Fruit fly (Drosophila melanogaster) whole organism, embryonic: ENCODE measurements around the gene yrt.

Experiments used
- Atf3 ChIP-seq: fragments of 200-800 bp; sonication (Bioruptor generic); optimal IDR thresholded peaks from 3 replicates; lab custom pipeline; 2016; ENCODE audit warnings: missing biosample characterization, missing genetic modification characterization
- Bdp1 ChIP-seq: fragments of 200-800 bp; sonication (Bioruptor generic); optimal IDR thresholded peaks from 3 replicates; lab custom pipeline; 2016; ENCODE audit warnings: missing biosample characterization, missing genetic modification characterization
- CG10267 ChIP-seq: fragments of 200-800 bp; sonication (Bioruptor generic); optimal IDR thresholded peaks from 2 replicates; lab custom pipeline; 2018; ENCODE audit warnings: missing biosample characterization, mild to moderate bottlenecking, missing genetic modification characterization, moderate library complexity
- CG12942 ChIP-seq: fragments of 200-800 bp; sonication (Bioruptor generic); optimal IDR thresholded peaks from 3 replicates; lab custom pipeline; 2016; ENCODE audit warnings: missing biosample characterization, missing genetic modification characterization
- CG16863 ChIP-seq: fragments of 200-800 bp; sonication (Bioruptor generic); optimal IDR thresholded peaks from 3 replicates; lab custom pipeline; 2016; ENCODE audit warnings: missing biosample characterization, missing genetic modification characterization
- CG17361 ChIP-seq: fragments of 200-800 bp; sonication (Bioruptor generic); IDR thresholded peaks from 3 replicates; pipeline ENCODE4 v1.3.6; 2022; ENCODE audit warnings: missing biosample characterization, missing genetic modification characterization
- CG18262 ChIP-seq: fragments of 200-800 bp; optimal IDR thresholded peaks from 3 replicates; lab custom pipeline; 2019; ENCODE audit warnings: missing biosample characterization, mild to moderate bottlenecking, missing genetic modification characterization, moderate library complexity
- CG30431 ChIP-seq: fragments of 200-800 bp; sonication (Bioruptor generic); optimal IDR thresholded peaks from 2 replicates; lab custom pipeline; 2017; ENCODE audit warnings: missing biosample characterization, missing genetic modification characterization
- CG3065 ChIP-seq: fragments of 200-800 bp; sonication (Bioruptor generic); optimal IDR thresholded peaks from 2 replicates; lab custom pipeline; 2016; ENCODE audit warnings: missing biosample characterization, missing genetic modification characterization
- CG3281 ChIP-seq: fragments of 200-800 bp; sonication (Bioruptor generic); optimal IDR thresholded peaks from 3 replicates; lab custom pipeline; 2017; ENCODE audit warnings: missing biosample characterization, mild to moderate bottlenecking, missing genetic modification characterization
- CG34224 ChIP-seq: fragments of 200-800 bp; sonication (Bioruptor generic); IDR thresholded peaks from 3 replicates; pipeline ENCODE4 v1.3.6; 2022; ENCODE audit warnings: missing biosample characterization, missing genetic modification characterization; ENCODE audit not compliant: partially characterized antibody
- CG42726 ChIP-seq: fragments of 200-800 bp; sonication (Bioruptor generic); IDR thresholded peaks from 2 replicates; pipeline ENCODE4 v1.3.6; 2022; ENCODE audit warnings: missing biosample characterization, missing genetic modification characterization; ENCODE audit not compliant: partially characterized antibody
- CG6791 ChIP-seq: fragments of 200-800 bp; sonication (Bioruptor generic); IDR thresholded peaks from 3 replicates; pipeline ENCODE4 v1.3.6; 2022; ENCODE audit warnings: missing biosample characterization, missing genetic modification characterization; ENCODE audit not compliant: partially characterized antibody
- CG7556 ChIP-seq: fragments of 200-800 bp; sonication (Bioruptor generic); optimal IDR thresholded peaks from 2 replicates; lab custom pipeline; 2017; ENCODE audit warnings: missing biosample characterization, mild to moderate bottlenecking, missing genetic modification characterization
- CG7928 ChIP-seq: fragments of 200-800 bp; sonication (Bioruptor generic); optimal IDR thresholded peaks from 2 replicates; lab custom pipeline; 2017; ENCODE audit warnings: missing biosample characterization, mild to moderate bottlenecking, missing genetic modification characterization
- CG8765 ChIP-seq: fragments of 200-800 bp; sonication (Bioruptor generic); IDR thresholded peaks from 2 replicates; pipeline ENCODE4 v1.3.6; 2022; ENCODE audit warnings: missing biosample characterization, missing genetic modification characterization
- D ChIP-seq, 2 experiments: fragments of 200-800 bp in 1 of 2; fragments of >200 bp in 1 of 2; sonication (Bioruptor generic) in 1 of 2; optimal IDR thresholded peaks; 2 replicates in 1 of 2; 3 replicates in 1 of 2; lab custom pipeline; 2017; ENCODE audit warnings: mild to moderate bottlenecking in 1 of 2, missing biosample characterization in 1 of 2, missing genetic modification characterization in 1 of 2, missing genetic modification reagents in 1 of 2
- D19A ChIP-seq: fragments of 200-800 bp; optimal IDR thresholded peaks from 3 replicates; lab custom pipeline; 2019; ENCODE audit warnings: missing biosample characterization, mild to moderate bottlenecking, missing genetic modification characterization, moderate library complexity
- D19B ChIP-seq: fragments of 200-800 bp; sonication (Bioruptor generic); optimal IDR thresholded peaks from 2 replicates; lab custom pipeline; 2017; ENCODE audit warnings: missing biosample characterization, mild to moderate bottlenecking, missing genetic modification characterization
- Ets65A ChIP-seq: fragments of 200-800 bp; sonication (Bioruptor generic); peaks from one replicate; lab custom pipeline; 2016; ENCODE audit warnings: missing biosample characterization, missing genetic modification characterization
- Hmr ChIP-seq: fragments of 200-800 bp; sonication (Bioruptor generic); optimal IDR thresholded peaks from 3 replicates; lab custom pipeline; 2017; ENCODE audit warnings: mild to moderate bottlenecking, missing biosample characterization, missing genetic modification reagents, missing genetic modification characterization
- Hr3 ChIP-seq: fragments of 200-800 bp; sonication (Bioruptor generic); optimal IDR thresholded peaks from 3 replicates; lab custom pipeline; 2016; ENCODE audit warnings: missing biosample characterization, missing genetic modification characterization
- Hsf ChIP-seq: fragments of 200-800 bp; sonication (Bioruptor generic); optimal IDR thresholded peaks from 3 replicates; lab custom pipeline; 2016; ENCODE audit warnings: missing biosample characterization, missing genetic modification characterization
- Jarid2 ChIP-seq: fragments of 200-800 bp; sonication (Bioruptor generic); optimal IDR thresholded peaks from 3 replicates; lab custom pipeline; 2017; ENCODE audit warnings: mild to moderate bottlenecking, missing biosample characterization, missing genetic modification reagents, missing genetic modification characterization
- Lhr ChIP-seq: fragments of 200-800 bp; sonication (Bioruptor generic); optimal IDR thresholded peaks from 3 replicates; lab custom pipeline; 2017; ENCODE audit warnings: mild to moderate bottlenecking, missing biosample characterization, missing genetic modification reagents, missing genetic modification characterization
- Lim3 ChIP-seq: fragments of 200-800 bp; sonication (Bioruptor generic); IDR thresholded peaks from 2 replicates; pipeline ENCODE4 v1.3.6; 2022; ENCODE audit warnings: missing biosample characterization, missing genetic modification characterization
- Meics ChIP-seq: fragments of 200-800 bp; sonication (Bioruptor generic); optimal IDR thresholded peaks from 2 replicates; lab custom pipeline; 2017; ENCODE audit warnings: missing biosample characterization, mild to moderate bottlenecking, missing genetic modification characterization
- Nf-YB ChIP-seq: fragments of 200-800 bp; sonication (Bioruptor generic); optimal IDR thresholded peaks from 3 replicates; lab custom pipeline; 2019; ENCODE audit warnings: missing biosample characterization, mild to moderate bottlenecking, missing genetic modification characterization, moderate library complexity
- NfI ChIP-seq: fragments of 200-800 bp; sonication (Bioruptor generic); optimal IDR thresholded peaks from 3 replicates; lab custom pipeline; 2018; ENCODE audit warnings: missing biosample characterization, mild to moderate bottlenecking, missing genetic modification characterization, moderate library complexity
- Opbp ChIP-seq: fragments of 200-800 bp; sonication (Bioruptor generic); IDR thresholded peaks from 3 replicates; pipeline ENCODE4 v1.3.6; 2022; ENCODE audit warnings: missing biosample characterization, missing genetic modification characterization; ENCODE audit not compliant: partially characterized antibody
- Ptx1 ChIP-seq: fragments of 200-800 bp; sonication (Bioruptor generic); IDR thresholded peaks from 2 replicates; pipeline ENCODE4 v1.3.6; 2022; ENCODE audit warnings: missing biosample characterization, missing genetic modification characterization
- Taf1 ChIP-seq: fragments of 200-800 bp; sonication (Bioruptor generic); IDR thresholded peaks from 2 replicates; pipeline ENCODE4 v1.3.6; 2022; ENCODE audit warnings: missing biosample characterization, missing genetic modification characterization
- al ChIP-seq: fragments of 200-800 bp; sonication (Bioruptor generic); IDR thresholded peaks from 2 replicates; pipeline ENCODE4 v1.3.6; 2022; ENCODE audit warnings: missing biosample characterization, missing genetic modification characterization
- crp ChIP-seq, 2 experiments: fragments of 200-800 bp; sonication (Bioruptor generic); optimal IDR thresholded peaks; 2 replicates in 1 of 2; 3 replicates in 1 of 2; lab custom pipeline; 2017; ENCODE audit warnings: missing biosample characterization in 2 of 2, missing genetic modification characterization in 2 of 2, mild to moderate bottlenecking in 1 of 2, moderate library complexity in 1 of 2
- gsb-n ChIP-seq: fragments of 200-800 bp; sonication (Bioruptor generic); optimal IDR thresholded peaks from 3 replicates; lab custom pipeline; 2018; ENCODE audit warnings: missing biosample characterization, mild to moderate bottlenecking, missing genetic modification characterization
- hb ChIP-seq: fragments of 200-800 bp; sonication (Bioruptor generic); IDR thresholded peaks from 3 replicates; pipeline ENCODE4 v1.3.6; 2022; ENCODE audit warnings: missing biosample characterization, missing genetic modification characterization; ENCODE audit not compliant: partially characterized antibody
- insv ChIP-seq, 2 experiments: fragments of 200-800 bp; sonication (Bioruptor generic); optimal IDR thresholded peaks; 3 replicates each; lab custom pipeline; 2016 to 2018; ENCODE audit warnings: missing biosample characterization in 2 of 2, missing genetic modification characterization in 2 of 2
- maf-S ChIP-seq: fragments of 200-800 bp; sonication (Bioruptor generic); optimal IDR thresholded peaks from 2 replicates; lab custom pipeline; 2016; ENCODE audit warnings: missing biosample characterization, missing genetic modification characterization
- org-1 ChIP-seq: fragments of 200-800 bp; sonication (Bioruptor generic); optimal IDR thresholded peaks from 2 replicates; lab custom pipeline; 2017; ENCODE audit warnings: missing biosample characterization, missing genetic modification characterization
- otp ChIP-seq: fragments of 200-800 bp; sonication (Bioruptor generic); IDR thresholded peaks from 3 replicates; pipeline ENCODE4, ENCODE4 v1.3.6; 2022; ENCODE audit warnings: missing biosample characterization, missing genetic modification characterization
- pan ChIP-seq, 4 experiments: fragments of >200 bp in 3 of 4; fragments of 200-800 bp in 1 of 4; sonication (Bioruptor generic) in 1 of 4; optimal IDR thresholded peaks in 3 of 4; IDR thresholded peaks in 1 of 4; 2 replicates each; pipeline versions ENCODE4 v1.3.6 to Lab custom; 2017 to 2022; ENCODE audit warnings: missing biosample characterization in 2 of 4, missing genetic modification characterization in 2 of 4, mixed read lengths in 1 of 4
- pho ChIP-seq: fragments of 200-800 bp; sonication (Bioruptor generic); optimal IDR thresholded peaks from 2 replicates; lab custom pipeline; 2016; ENCODE audit warnings: missing biosample characterization, missing genetic modification characterization
- shn ChIP-seq: fragments of 200-800 bp; sonication (Bioruptor generic); optimal IDR thresholded peaks from 3 replicates; lab custom pipeline; 2016; ENCODE audit warnings: missing biosample characterization, missing genetic modification characterization
- sob ChIP-seq: fragments of 200-800 bp; sonication (Bioruptor generic); IDR thresholded peaks from 2 replicates; pipeline ENCODE4 v1.3.6; 2022; ENCODE audit warnings: missing biosample characterization, missing genetic modification characterization
- tin ChIP-seq: fragments of 200-800 bp; sonication (Bioruptor generic); optimal IDR thresholded peaks from 3 replicates; lab custom pipeline; 2016; ENCODE audit warnings: missing biosample characterization, missing genetic modification characterization
- toy ChIP-seq: fragments of 200-800 bp; sonication (Bioruptor generic); IDR thresholded peaks from 2 replicates; pipeline ENCODE4 v1.3.6; 2022; ENCODE audit warnings: missing biosample characterization, missing genetic modification characterization
- tup ChIP-seq: fragments of 200-800 bp; sonication (Bioruptor generic); optimal IDR thresholded peaks from 2 replicates; lab custom pipeline; 2016; ENCODE audit warnings: missing biosample characterization, mild to moderate bottlenecking, missing genetic modification characterization, moderate library complexity
- tx ChIP-seq: fragments of 200-800 bp; sonication (Bioruptor generic); optimal IDR thresholded peaks from 2 replicates; lab custom pipeline; 2016; ENCODE audit warnings: missing biosample characterization, missing genetic modification characterization
- wor ChIP-seq: fragments of 200-800 bp; sonication (Bioruptor generic); IDR thresholded peaks from 2 replicates; pipeline ENCODE4 v1.3.6; 2022; ENCODE audit warnings: missing biosample characterization, missing genetic modification characterization

Gene yrt

dm6 chr3R:13403032-13403459 is 31.7 kb downstream of the yrt start, which contains the start of gene Dpm3 (continued):
- TF ChIP-seq CG12942 (GFP tag; lab: Kevin White, UChicago) (peak; percentile 22), Atf3 (peak; percentile 23), CG18262 (peak; percentile 9), Nf-YB (GFP tag; lab: Kevin White, UChicago) (peak; percentile 3), sob (GFP tag; lab: Robert Waterston, UW) (peak; percentile 56), gsb-n (peak; percentile 54), NfI (peak; percentile 38), D (optimal IDR thresholded peaks at IDR 0.05; lab: Kevin White, UChicago) (no peak), D (GFP tag; optimal IDR thresholded peaks at IDR 0.05; lab: Kevin White, UChicago) (no peak), pan (optimal IDR thresholded peaks at IDR 0.05; lab: Kevin White, UChicago) (no peak), pan (GFP tag; optimal IDR thresholded peaks at IDR 0.05 in 1 of 2, IDR thresholded peaks at IDR 0.05 in 1 of 2) (no peak), insv (GFP tag; optimal IDR thresholded peaks at IDR 0.05; lab: Kevin White, UChicago) (peak; percentile 100), D19B (no peak), wor (GFP tag; lab: Robert Waterston, UW) (no peak), Hr3 (GFP tag; lab: Kevin White, UChicago) (no peak), CG16863 (GFP tag; lab: Kevin White, UChicago) (no peak), crp (GFP tag; optimal IDR thresholded peaks at IDR 0.05; lab: Kevin White, UChicago) (peak in 1 of 2 experiments; percentile 18), CG6791 (GFP tag; lab: Robert Waterston, UW) (peak; percentile 88), al (GFP tag; lab: Robert Waterston, UW) (no peak), CG10267 (tag; lab: Kevin White, UChicago) (peak; percentile 58), Opbp (peak; percentile 81; the same call in 2 of the 3 replicates), Hmr (GFP tag; lab: Kevin White, UChicago) (peak; percentile 76), CG8765 (no peak), Lim3 (GFP tag; lab: Robert Waterston, UW) (no peak), Meics (no peak), pho (GFP tag; lab: Kevin White, UChicago) (peak; percentile 60), CG42726 (peak; percentile 84), hb (peak; percentile 88), tin (GFP tag; lab: Kevin White, UChicago) (peak; percentile 27), Jarid2 (GFP tag; lab: Kevin White, UChicago) (no peak), Lhr (GFP tag; lab: Kevin White, UChicago) (peak; percentile 99), D19A (tag; lab: Kevin White, UChicago) (no peak), CG7556 (GFP tag; lab: Kevin White, UChicago) (no peak), Ptx1 (GFP tag; lab: Robert Waterston, UW) (no peak), toy (GFP tag; lab: Robert Waterston, UW) (no peak), Hsf (GFP tag; lab: Kevin White, UChicago) (peak; percentile 52), Bdp1 (peak; percentile 39), maf-S (GFP tag; lab: Kevin White, UChicago) (no peak), CG34224 (GFP tag; lab: Robert Waterston, UW) (peak; percentile 87), org-1 (GFP tag; lab: Kevin White, UChicago) (no peak), Taf1 (GFP tag; lab: Robert Waterston, UW) (no peak), shn (GFP tag; lab: Kevin White, UChicago) (peak; percentile 70), CG3065 (GFP tag; lab: Kevin White, UChicago) (peak; percentile 17), tup (GFP tag; lab: Kevin White, UChicago) (no peak), tx (GFP tag; lab: Kevin White, UChicago) (peak; percentile 15), CG3281 (GFP tag; lab: Kevin White, UChicago) (no peak), otp (peak; percentile 62; the same call in 1 of the 3 replicates), CG30431 (GFP tag; lab: Kevin White, UChicago) (no peak), CG7928 (no peak), Ets65A (GFP tag; lab: Kevin White, UChicago) (peak; percentile 98), CG17361 (GFP tag; lab: Robert Waterston, UW) (0 out of 3 replicates have a peak, but pooled peaks have one; percentile 31)
